Worm (Caenorhabditis elegans): Measurements from ENCODE around the gene inx-7.
A peak's percentile ranks its signal among the peaks of the same experiment; 100 is the strongest.

Gene inx-7

ce11 chrIV:5947555-5948151, 1.2 kb upstream of the inx-7 start, which contains the start of gene rps-25 (continued):
- no peak for TF ChIP-seq rec-8 (tag; optimal IDR thresholded peaks at IDR 0.05)
- TF ChIP-seq lin-40 (tag; optimal IDR thresholded peaks at IDR 0.05) = no peak
- TF ChIP-seq dpff-1 (tag; optimal IDR thresholded peaks at IDR 0.05) = no peak
- no peak for TF ChIP-seq Y53G8AR.9 (GFP tag; conservative IDR thresholded peaks at IDR 0.05)
- TF ChIP-seq D2030.7 (GFP tag; IDR thresholded peaks at IDR 0.05) = peak; percentile 71
- TF ChIP-seq ekl-4 (GFP tag; IDR thresholded peaks at IDR 0.05) = no peak
- TF ChIP-seq zim-3 (tag; optimal IDR thresholded peaks at IDR 0.05) = no peak
- peak; percentile 76 for TF ChIP-seq snpc-4 (GFP tag; optimal IDR thresholded peaks at IDR 0.05)
- TF ChIP-seq snpc-4 (tag; optimal IDR thresholded peaks at IDR 0.05) = peak in 3 of 4 experiments; percentile 79 to 94 (median 90)
- TF ChIP-seq sdz-38 (tag; optimal IDR thresholded peaks at IDR 0.05) = no peak
- TF ChIP-seq unc-62 (GFP tag; optimal IDR thresholded peaks at IDR 0.05) = no peak
- TF ChIP-seq nhr-27 (tag; optimal IDR thresholded peaks at IDR 0.05) = no peak
- TF ChIP-seq nhr-90 (tag; optimal IDR thresholded peaks at IDR 0.05) = no peak
- no peak for TF ChIP-seq F39B2.1 (GFP tag; IDR thresholded peaks at IDR 0.05)
- no peak for TF ChIP-seq ceh-40 (GFP tag; IDR thresholded peaks at IDR 0.05)
- TF ChIP-seq rpc-1 (optimal IDR thresholded peaks at IDR 0.05) = no peak
- TF ChIP-seq rpc-1 (tag; optimal IDR thresholded peaks at IDR 0.05) = no peak
- no peak for TF ChIP-seq tbx-9 (tag; optimal IDR thresholded peaks at IDR 0.05; ENCODE audit: borderline replicate concordance)
- TF ChIP-seq Y56A3A.18 (GFP tag; IDR thresholded peaks at IDR 0.05) = no peak
- no peak for TF ChIP-seq B0336.3 (GFP tag; IDR thresholded peaks at IDR 0.05)
- TF ChIP-seq nfya-2 (GFP tag; IDR thresholded peaks at IDR 0.05) = no peak
- no peak for TF ChIP-seq lag-1 (GFP tag; IDR thresholded peaks at IDR 0.05)
- no peak for TF ChIP-seq lin-54 (GFP tag; optimal IDR thresholded peaks at IDR 0.05)
- TF ChIP-seq madf-3 (GFP tag; IDR thresholded peaks at IDR 0.05) = 0 out of 2 replicates have a peak, but pooled peaks have one; percentile 40
- no peak for TF ChIP-seq ztf-22 (GFP tag; optimal IDR thresholded peaks at IDR 0.05)
- peak; percentile 37; the same call in 1 of the 2 replicates for TF ChIP-seq rcor-1 (GFP tag; IDR thresholded peaks at IDR 0.05)
- TF ChIP-seq ceh-91 (GFP tag; IDR thresholded peaks at IDR 0.05) = 0 out of 2 replicates have a peak, but pooled peaks have one; percentile 21
- peak; percentile 57 for TF ChIP-seq snpc-3.4 (tag; optimal IDR thresholded peaks at IDR 0.05)
- TF ChIP-seq tlf-1 (GFP tag; optimal IDR thresholded peaks at IDR 0.05) = no peak
- TF ChIP-seq attf-3 (GFP tag; conservative IDR thresholded peaks at IDR 0.05) = peak; percentile 42; the same call in 1 of the 2 replicates
- TF ChIP-seq mel-28 (tag; optimal IDR thresholded peaks at IDR 0.05; ENCODE audit: borderline replicate concordance) = no peak
- no peak for TF ChIP-seq bed-1 (GFP tag; IDR thresholded peaks at IDR 0.05)
- TF ChIP-seq lsy-27 (tag; optimal IDR thresholded peaks at IDR 0.05; ENCODE audit: borderline replicate concordance, insufficient read depth) = no peak

DNA sequence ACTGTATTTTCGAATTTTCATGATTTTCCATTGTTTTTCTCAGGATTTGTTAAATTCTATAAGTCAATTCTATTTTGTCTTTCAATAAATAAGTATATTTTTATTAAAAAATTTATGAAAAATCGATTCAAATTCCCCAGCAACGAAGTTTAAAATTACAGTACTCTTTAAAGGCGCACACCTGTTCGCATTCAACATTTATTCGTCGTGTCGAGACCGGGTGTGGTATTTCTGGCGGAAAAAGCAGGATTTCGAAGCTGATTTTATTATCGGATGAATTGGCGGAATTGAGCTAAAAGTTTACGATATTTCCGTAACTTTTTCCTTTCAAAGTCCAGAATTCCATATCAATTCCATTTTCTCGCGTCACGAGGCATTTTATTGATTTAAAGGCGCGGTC, 983 bp downstream of the inx-7 start:
- TF ChIP-seq F57C9.4 (tag; optimal IDR thresholded peaks at IDR 0.05) (no peak), hlh-12 (tag; optimal IDR thresholded peaks at IDR 0.05) (no peak), madf-6 (GFP tag; IDR thresholded peaks at IDR 0.05) (peak; percentile 60), Y56A3A.18 (GFP tag; IDR thresholded peaks at IDR 0.05) (no peak), sptf-2 (GFP tag; optimal IDR thresholded peaks at IDR 0.05) (no peak), lsy-27 (tag; optimal IDR thresholded peaks at IDR 0.05; ENCODE audit: borderline replicate concordance, insufficient read depth) (no peak), dpff-1 (tag; optimal IDR thresholded peaks at IDR 0.05) (no peak), ceh-27 (GFP tag; optimal IDR thresholded peaks at IDR 0.05) (no peak), K12H6.12 (tag; optimal IDR thresholded peaks at IDR 0.05) (no peak), xnd-1 (tag; optimal IDR thresholded peaks at IDR 0.05) (peak; percentile 41), ceh-91 (GFP tag; IDR thresholded peaks at IDR 0.05) (peak; percentile 45), F33H1.4 (GFP tag; IDR thresholded peaks at IDR 0.05) (peak; percentile 65), ZK185.1 (tag; optimal IDR thresholded peaks at IDR 0.05; ENCODE audit: poor library complexity, severe bottlenecking) (no peak), cebp-1 (GFP tag; IDR thresholded peaks at IDR 0.05) (no peak), cebp-1 (tag; optimal IDR thresholded peaks at IDR 0.05) (no peak), chd-7 (tag; optimal IDR thresholded peaks at IDR 0.05) (no peak), somi-1 (GFP tag; optimal IDR thresholded peaks at IDR 0.05) (no peak), ztf-18 (tag; optimal IDR thresholded peaks at IDR 0.05) (no peak), F10E7.11 (tag; optimal IDR thresholded peaks at IDR 0.05) (no peak), nhr-179 (tag; optimal IDR thresholded peaks at IDR 0.05) (no peak)
